Fruit fly (Drosophila melanogaster) whole organism, embryonic: Measurements from ENCODE around the gene Tfb5.
A peak's percentile ranks its signal among the peaks of the same experiment; 100 is the strongest.

Experiments used
- Atf-2 ChIP-seq: fragments of 200-800 bp; sonication (Bioruptor generic); optimal IDR thresholded peaks from 2 replicates; lab custom pipeline; 2016; ENCODE audit warnings: missing biosample characterization, missing genetic modification characterization
- BEAF-32 ChIP-seq: fragments of 200-800 bp; sonication (Bioruptor generic); optimal IDR thresholded peaks from 3 replicates; lab custom pipeline; 2017; ENCODE audit warnings: missing biosample characterization, missing genetic modification characterization, mild to moderate bottlenecking, moderate library complexity, missing genetic modification reagents
- Blimp-1 ChIP-seq: fragments of 200-800 bp; sonication (Bioruptor generic); optimal IDR thresholded peaks from 3 replicates; lab custom pipeline; 2018; ENCODE audit warnings: missing biosample characterization, missing genetic modification characterization, mild to moderate bottlenecking, moderate library complexity, missing genetic modification reagents
- CG10979 ChIP-seq: fragments of 200-800 bp; sonication (Bioruptor generic); optimal IDR thresholded peaks from 2 replicates; lab custom pipeline; 2018; ENCODE audit warnings: missing biosample characterization, mild to moderate bottlenecking, missing genetic modification characterization, moderate library complexity
- CG11085 ChIP-seq: fragments of 200-800 bp; sonication (Bioruptor generic); IDR thresholded peaks from 2 replicates; pipeline ENCODE4 v1.3.6; 2022; ENCODE audit warnings: missing biosample characterization, missing genetic modification characterization
- CG11456 ChIP-seq: fragments of 200-800 bp; sonication (Bioruptor generic); IDR thresholded peaks from 3 replicates; pipeline ENCODE4 v1.3.6; 2022; ENCODE audit warnings: missing biosample characterization, missing genetic modification characterization
- CG11504 ChIP-seq: fragments of 200-800 bp; sonication (Bioruptor generic); optimal IDR thresholded peaks from 3 replicates; lab custom pipeline; 2019; ENCODE audit warnings: missing biosample characterization, mild to moderate bottlenecking, missing genetic modification characterization, moderate library complexity
- CG12299 ChIP-seq: fragments of 200-800 bp; sonication (Bioruptor generic); optimal IDR thresholded peaks from 2 replicates; lab custom pipeline; 2018; ENCODE audit warnings: missing biosample characterization, mild to moderate bottlenecking, missing genetic modification characterization
- CG15011 ChIP-seq: fragments of 200-800 bp; sonication (Bioruptor generic); optimal IDR thresholded peaks from 3 replicates; lab custom pipeline; 2018; ENCODE audit warnings: missing biosample characterization, mild to moderate bottlenecking, missing genetic modification characterization
- CG1529 ChIP-seq: fragments of 200-800 bp; sonication (Bioruptor generic); optimal IDR thresholded peaks from 3 replicates; lab custom pipeline; 2018; ENCODE audit warnings: missing biosample characterization, missing genetic modification characterization
- CG15696 ChIP-seq: fragments of 200-800 bp; sonication (Bioruptor generic); optimal IDR thresholded peaks from 2 replicates; lab custom pipeline; 2019; ENCODE audit warnings: missing biosample characterization, mild to moderate bottlenecking, missing genetic modification characterization, moderate library complexity
- CG16815 ChIP-seq: fragments of 200-800 bp; sonication (Bioruptor generic); optimal IDR thresholded peaks from 3 replicates; lab custom pipeline; 2017; ENCODE audit warnings: missing biosample characterization, mild to moderate bottlenecking, missing genetic modification characterization
- CG18764 ChIP-seq: fragments of 200-800 bp; sonication (Bioruptor generic); optimal IDR thresholded peaks from 3 replicates; lab custom pipeline; 2016; ENCODE audit warnings: missing biosample characterization, missing genetic modification characterization
- CG2199 ChIP-seq: fragments of 200-800 bp; sonication (Bioruptor generic); IDR thresholded peaks from 3 replicates; pipeline ENCODE4 v1.3.6; 2022; ENCODE audit warnings: missing biosample characterization, missing genetic modification characterization
- CG2875 ChIP-seq: fragments of 200-800 bp; sonication (Bioruptor generic); optimal IDR thresholded peaks from 2 replicates; lab custom pipeline; 2017; ENCODE audit warnings: missing biosample characterization, mild to moderate bottlenecking, missing genetic modification characterization, missing genetic modification reagents
- CG3281 ChIP-seq: fragments of 200-800 bp; sonication (Bioruptor generic); optimal IDR thresholded peaks from 3 replicates; lab custom pipeline; 2017; ENCODE audit warnings: missing biosample characterization, mild to moderate bottlenecking, missing genetic modification characterization
- CG34422 ChIP-seq: fragments of 200-800 bp; sonication (Bioruptor generic); IDR thresholded peaks from 3 replicates; pipeline ENCODE4 v1.3.6; 2022; ENCODE audit warnings: missing biosample characterization, missing genetic modification characterization
- CG4707 ChIP-seq: fragments of 200-800 bp; sonication (Bioruptor generic); optimal IDR thresholded peaks from 2 replicates; lab custom pipeline; 2018; ENCODE audit warnings: missing biosample characterization, mild to moderate bottlenecking, missing genetic modification characterization, moderate library complexity
- CG6854 ChIP-seq: fragments of 200-800 bp; sonication (Bioruptor generic); optimal IDR thresholded peaks from 3 replicates; lab custom pipeline; 2017; ENCODE audit warnings: missing biosample characterization, mild to moderate bottlenecking, missing genetic modification characterization
- CG7745 ChIP-seq: fragments of 200-800 bp; sonication (Bioruptor generic); optimal IDR thresholded peaks from 2 replicates; lab custom pipeline; 2018; ENCODE audit warnings: missing biosample characterization, mild to moderate bottlenecking, missing genetic modification characterization, moderate library complexity
- CG7786 ChIP-seq: fragments of 200-800 bp; sonication (Bioruptor generic); optimal IDR thresholded peaks from 2 replicates; lab custom pipeline; 2016; ENCODE audit warnings: missing biosample characterization, missing genetic modification characterization
- CG9727 ChIP-seq: fragments of 200-800 bp; sonication (Bioruptor generic); optimal IDR thresholded peaks from 3 replicates; lab custom pipeline; 2017; ENCODE audit warnings: missing biosample characterization, mild to moderate bottlenecking, missing genetic modification characterization
- Dip2 ChIP-seq: fragments of 200-800 bp; sonication (Bioruptor generic); IDR thresholded peaks from 2 replicates; pipeline ENCODE4 v1.3.6; 2022; ENCODE audit warnings: missing biosample characterization, missing genetic modification characterization
- Dip3 ChIP-seq: fragments of 200-800 bp; sonication (Bioruptor generic); optimal IDR thresholded peaks from 3 replicates; lab custom pipeline; 2016; ENCODE audit warnings: missing biosample characterization, missing genetic modification characterization
- Fer2 ChIP-seq: fragments of 200-800 bp; sonication (Bioruptor generic); optimal IDR thresholded peaks from 2 replicates; lab custom pipeline; 2018; ENCODE audit warnings: missing biosample characterization, mild to moderate bottlenecking, missing genetic modification characterization, moderate library complexity
- Gug ChIP-seq: fragments of 200-800 bp; sonication (Bioruptor generic); IDR thresholded peaks from 4 replicates; pipeline ENCODE4 v1.3.6; 2022; ENCODE audit warnings: missing biosample characterization, missing genetic modification characterization
- Hr51 ChIP-seq, 2 experiments: fragments of 200-800 bp; sonication (Bioruptor generic); optimal IDR thresholded peaks; 2 replicates in 1 of 2; 3 replicates in 1 of 2; lab custom pipeline; 2016 to 2018; ENCODE audit warnings: missing biosample characterization in 2 of 2, missing genetic modification characterization in 2 of 2, mild to moderate bottlenecking in 1 of 2, moderate library complexity in 1 of 2
- Lhr ChIP-seq: fragments of 200-800 bp; sonication (Bioruptor generic); optimal IDR thresholded peaks from 3 replicates; lab custom pipeline; 2017; ENCODE audit warnings: mild to moderate bottlenecking, missing biosample characterization, missing genetic modification reagents, missing genetic modification characterization
- Mad ChIP-seq: fragments of 200-800 bp; sonication (Bioruptor generic); optimal IDR thresholded peaks from 2 replicates; lab custom pipeline; 2016; ENCODE audit warnings: missing biosample characterization, missing genetic modification characterization
- Ssrp ChIP-seq: fragments of 200-800 bp; sonication (Bioruptor generic); optimal IDR thresholded peaks from 2 replicates; lab custom pipeline; 2018; ENCODE audit warnings: missing biosample characterization, mild to moderate bottlenecking, missing genetic modification characterization, moderate library complexity
- TFAM ChIP-seq: fragments of 200-800 bp; sonication (Bioruptor generic); optimal IDR thresholded peaks from 2 replicates; lab custom pipeline; 2017; ENCODE audit warnings: missing biosample characterization, missing genetic modification characterization, inconsistent platforms
- corto ChIP-seq: fragments of 200-800 bp; sonication (Bioruptor generic); optimal IDR thresholded peaks from 2 replicates; lab custom pipeline; 2016; ENCODE audit warnings: missing biosample characterization, mild to moderate bottlenecking, missing genetic modification characterization, moderate library complexity
- danr ChIP-seq: fragments of 200-800 bp; sonication (Bioruptor generic); IDR thresholded peaks from 2 replicates; pipeline ENCODE4 v1.3.6; 2022; ENCODE audit warnings: missing biosample characterization, missing genetic modification characterization
- fru ChIP-seq: fragments of >200 bp; optimal IDR thresholded peaks from 2 replicates; lab custom pipeline; 2017
- gcm2 ChIP-seq: fragments of 200-800 bp; sonication (Bioruptor generic); optimal IDR thresholded peaks from 2 replicates; lab custom pipeline; 2016; ENCODE audit warnings: missing biosample characterization, missing genetic modification characterization
- nerfin-1 ChIP-seq: fragments of 200-800 bp; sonication (Bioruptor generic); optimal IDR thresholded peaks from 3 replicates; lab custom pipeline; 2019; ENCODE audit warnings: missing biosample characterization, mild to moderate bottlenecking, missing genetic modification characterization, moderate library complexity
- nerfin-2 ChIP-seq: fragments of 200-800 bp; sonication (Bioruptor generic); IDR thresholded peaks from 2 replicates; pipeline ENCODE4 v1.3.6; 2022; ENCODE audit warnings: missing biosample characterization, missing genetic modification characterization; ENCODE audit not compliant: partially characterized antibody
- onecut ChIP-seq: fragments of 200-800 bp; sonication (Bioruptor generic); IDR thresholded peaks from 2 replicates; pipeline ENCODE4 v1.3.6; 2022; ENCODE audit warnings: missing biosample characterization, missing genetic modification characterization
- pros ChIP-seq: fragments of 200-800 bp; sonication (Bioruptor generic); optimal IDR thresholded peaks from 3 replicates; lab custom pipeline; 2019; ENCODE audit warnings: missing biosample characterization, mild to moderate bottlenecking, missing genetic modification characterization, moderate library complexity
- pum ChIP-seq: fragments of 200-800 bp; sonication (Bioruptor generic); optimal IDR thresholded peaks from 2 replicates; lab custom pipeline; 2016; ENCODE audit warnings: missing biosample characterization, missing genetic modification characterization
- run ChIP-seq: fragments of 200-800 bp; sonication (Bioruptor generic); optimal IDR thresholded peaks from 3 replicates; lab custom pipeline; 2018; ENCODE audit warnings: missing biosample characterization, mild to moderate bottlenecking, missing genetic modification characterization
- sc ChIP-seq, 3 experiments: fragments of >200 bp in 2 of 3; fragments of 200-800 bp in 1 of 3; sonication (Bioruptor generic) in 1 of 3; optimal IDR thresholded peaks; 2 replicates in 2 of 3; 3 replicates in 1 of 3; lab custom pipeline; 2017; ENCODE audit warnings: mild to moderate bottlenecking in 1 of 3, missing biosample characterization in 1 of 3, missing genetic modification characterization in 1 of 3, missing genetic modification reagents in 1 of 3
- sens ChIP-seq: fragments of 200-800 bp; sonication (Bioruptor generic); peaks from one replicate; lab custom pipeline; 2016; ENCODE audit warnings: missing biosample characterization, missing genetic modification characterization
- sima ChIP-seq: fragments of 200-800 bp; sonication (Bioruptor generic); optimal IDR thresholded peaks from 2 replicates; lab custom pipeline; 2016; ENCODE audit warnings: missing biosample characterization, missing genetic modification characterization
- slp2 ChIP-seq: fragments of 200-800 bp; sonication (Bioruptor generic); optimal IDR thresholded peaks from 2 replicates; lab custom pipeline; 2016; ENCODE audit warnings: missing biosample characterization, missing genetic modification characterization
- tin ChIP-seq: fragments of 200-800 bp; sonication (Bioruptor generic); optimal IDR thresholded peaks from 3 replicates; lab custom pipeline; 2016; ENCODE audit warnings: missing biosample characterization, missing genetic modification characterization
- tna ChIP-seq: fragments of 200-800 bp; sonication (Bioruptor generic); IDR thresholded peaks from 2 replicates; pipeline ENCODE4 v1.3.6; 2022; ENCODE audit warnings: missing biosample characterization, missing genetic modification characterization; ENCODE audit not compliant: partially characterized antibody
- unpg ChIP-seq: fragments of 200-800 bp; sonication (Bioruptor generic); optimal IDR thresholded peaks from 3 replicates; lab custom pipeline; 2018; ENCODE audit warnings: missing biosample characterization, mild to moderate bottlenecking, missing genetic modification characterization, moderate library complexity
- yki ChIP-seq: fragments of >200 bp; optimal IDR thresholded peaks from 3 replicates; lab custom pipeline; 2018

Tfb5 gene

DNA sequence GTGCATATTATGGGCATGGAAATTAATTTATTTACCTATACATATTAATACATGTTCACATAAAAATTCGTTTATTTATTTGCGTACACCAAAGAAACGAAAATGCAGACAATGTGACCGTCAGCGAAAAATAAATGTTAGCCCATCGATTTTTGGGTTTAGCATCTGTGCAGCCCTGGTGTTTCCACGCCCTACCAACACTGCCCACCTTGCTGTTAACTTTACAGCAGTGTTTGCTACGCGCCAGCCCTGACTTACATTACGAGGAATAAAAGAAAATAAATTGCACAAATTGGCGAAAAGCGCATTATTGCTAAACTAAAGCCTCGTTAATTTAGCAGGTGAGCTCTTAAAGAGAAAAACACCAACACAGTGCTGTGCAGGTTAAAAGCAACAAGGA is 32.4 kb upstream of the Tfb5 start, which contains the start of the genes CG33995, CG44000 and CG44001 (continued):
- TF ChIP-seq CG3281 (GFP tag; lab: Kevin White, UChicago) (peak; percentile 69), Blimp-1 (GFP tag; lab: Kevin White, UChicago) (no peak), CG11085 (GFP tag; lab: Robert Waterston, UW) (peak; percentile 39; the same call in 1 of the 2 replicates)

DNA sequence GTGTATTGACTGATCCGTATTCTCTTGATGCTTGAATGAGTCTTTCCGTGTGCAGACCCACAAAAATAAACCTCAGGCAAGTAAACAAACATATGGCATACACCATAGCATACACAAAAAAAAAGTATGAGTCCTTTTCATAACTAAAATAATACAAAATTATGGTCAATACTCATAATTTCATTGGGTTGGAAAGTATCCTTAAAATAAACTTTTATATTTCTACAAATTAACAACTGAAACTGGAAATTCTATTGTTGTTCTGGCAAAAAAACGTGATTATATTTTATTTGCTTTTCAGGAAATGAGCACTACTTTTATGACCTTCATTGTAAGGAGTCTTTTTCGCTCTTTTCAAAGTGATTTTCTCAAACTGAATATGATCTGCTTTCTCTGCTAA is 31.4 kb upstream of the Tfb5 start:
- TF ChIP-seq gcm2 (GFP tag; lab: Kevin White, UChicago) (no peak), CG1529 (peak; percentile 3), nerfin-2 (GFP tag; lab: Robert Waterston, UW) (no peak), CG4707 (GFP tag; lab: Kevin White, UChicago) (no peak), sens (GFP tag; lab: Kevin White, UChicago) (peak; percentile 88), nerfin-1 (peak; percentile 25), tin (GFP tag; lab: Kevin White, UChicago) (no peak), CG15011 (GFP tag; lab: Kevin White, UChicago) (no peak), CG16815 (GFP tag; lab: Kevin White, UChicago) (peak; percentile 5), Ssrp (tag; lab: Kevin White, UChicago) (peak; percentile 46), tna (GFP tag; lab: Robert Waterston, UW) (no peak), CG9727 (peak; percentile 36), CG34422 (GFP tag; lab: Robert Waterston, UW) (no peak), Dip3 (GFP tag; lab: Kevin White, UChicago) (no peak), corto (GFP tag; lab: Kevin White, UChicago) (no peak), yki (lab: Kevin White, UChicago) (no peak), run (no peak), Mad (GFP tag; lab: Kevin White, UChicago) (no peak), Dip2 (GFP tag; lab: Robert Waterston, UW) (no peak), onecut (GFP tag; lab: Robert Waterston, UW) (no peak), pum (no peak), CG15696 (tag; lab: Kevin White, UChicago) (peak; percentile 55), sima (GFP tag; lab: Kevin White, UChicago) (no peak), unpg (GFP tag; lab: Kevin White, UChicago) (peak; percentile 48), fru (lab: Kevin White, UChicago) (no peak), CG11456 (GFP tag; lab: Robert Waterston, UW) (no peak), CG7786 (GFP tag; lab: Kevin White, UChicago) (no peak), Hr51 (GFP tag; optimal IDR thresholded peaks at IDR 0.05; lab: Kevin White, UChicago) (peak in 1 of 2 experiments; percentile 40), CG2875 (GFP tag; lab: Kevin White, UChicago) (no peak), Atf-2 (no peak), CG11504 (peak; percentile 49), Fer2 (tag; lab: Kevin White, UChicago) (no peak), sc (optimal IDR thresholded peaks at IDR 0.05; lab: Kevin White, UChicago) (no peak), sc (GFP tag; optimal IDR thresholded peaks at IDR 0.05; lab: Kevin White, UChicago) (no peak), danr (GFP tag; lab: Robert Waterston, UW) (no peak), CG6854 (no peak), CG2199 (GFP tag; lab: Robert Waterston, UW) (no peak), slp2 (GFP tag; lab: Kevin White, UChicago) (no peak), TFAM (GFP tag; lab: Kevin White, UChicago) (no peak), CG12299 (tag; lab: Kevin White, UChicago) (no peak), Gug (no peak), CG10979 (peak; percentile 58), pros (GFP tag; lab: Kevin White, UChicago) (no peak), Lhr (GFP tag; lab: Kevin White, UChicago) (no peak), CG7745 (tag; lab: Kevin White, UChicago) (no peak), BEAF-32 (no peak), CG18764 (peak; percentile 25)
